Fruit fly (Drosophila melanogaster) whole organism, prepupa: ENCODE results near the gene CheA84a.

Source experiments
- CG10669 ChIP-seq: fragments of 200-800 bp; sonication (Bioruptor generic); optimal IDR thresholded peaks from 3 replicates; lab custom pipeline; 2018; ENCODE audit warnings: missing biosample characterization, mild to moderate bottlenecking, missing genetic modification characterization, moderate library complexity
- CG11294 ChIP-seq: fragments of 200-800 bp; sonication (Bioruptor generic); IDR thresholded peaks from 2 replicates; pipeline ENCODE4 v1.3.6; 2022; ENCODE audit warnings: missing biosample characterization, missing genetic modification characterization
- CG11762 ChIP-seq: fragments of 200-800 bp; sonication (Bioruptor generic); optimal IDR thresholded peaks from 3 replicates; lab custom pipeline; 2016; ENCODE audit warnings: missing biosample characterization, missing genetic modification characterization; ENCODE audit not compliant: insufficient read depth
- CG11902 ChIP-seq: fragments of 200-800 bp; sonication (Bioruptor generic); optimal IDR thresholded peaks from 3 replicates; lab custom pipeline; 2016; ENCODE audit warnings: missing biosample characterization, missing genetic modification characterization
- CG1621 ChIP-seq: fragments of 200-800 bp; sonication (Bioruptor generic); optimal IDR thresholded peaks from 3 replicates; lab custom pipeline; 2018; ENCODE audit warnings: missing biosample characterization, mild to moderate bottlenecking, missing genetic modification characterization
- CG16779 ChIP-seq: fragments of 200-800 bp; sonication (Bioruptor generic); optimal IDR thresholded peaks from 3 replicates; lab custom pipeline; 2017; ENCODE audit warnings: missing biosample characterization, mild to moderate bottlenecking, missing genetic modification characterization
- CG3032 ChIP-seq: fragments of 200-800 bp; optimal IDR thresholded peaks from 2 replicates; lab custom pipeline; 2019; ENCODE audit warnings: missing biosample characterization, mild to moderate bottlenecking, missing genetic modification characterization, moderate library complexity
- CG32006 ChIP-seq: fragments of 200-800 bp; sonication (Bioruptor generic); optimal IDR thresholded peaks from 3 replicates; lab custom pipeline; 2017; ENCODE audit warnings: missing biosample characterization, mild to moderate bottlenecking, missing genetic modification characterization
- CG3919 ChIP-seq: fragments of 200-800 bp; sonication (Bioruptor generic); optimal IDR thresholded peaks from 3 replicates; lab custom pipeline; 2016; ENCODE audit warnings: missing biosample characterization, missing genetic modification characterization
- CG6276 ChIP-seq: fragments of 200-800 bp; sonication (Bioruptor generic); optimal IDR thresholded peaks from 2 replicates; lab custom pipeline; 2017; ENCODE audit warnings: missing biosample characterization, mild to moderate bottlenecking, missing genetic modification characterization
- CG6808 ChIP-seq: fragments of 200-800 bp; sonication (Bioruptor generic); optimal IDR thresholded peaks from 3 replicates; lab custom pipeline; 2017; ENCODE audit warnings: missing biosample characterization, missing genetic modification characterization, mild to moderate bottlenecking, moderate library complexity, missing genetic modification reagents
- CG6854 ChIP-seq: fragments of 200-800 bp; sonication (Bioruptor generic); optimal IDR thresholded peaks from 2 replicates; lab custom pipeline; 2017; ENCODE audit warnings: missing biosample characterization, mild to moderate bottlenecking, missing genetic modification characterization
- CG8119 ChIP-seq: fragments of 200-800 bp; sonication (Bioruptor generic); IDR thresholded peaks from 3 replicates; pipeline ENCODE4 v1.3.6; 2022; ENCODE audit warnings: missing biosample characterization, missing genetic modification characterization
- CG9139 ChIP-seq: fragments of 200-800 bp; sonication (Bioruptor generic); optimal IDR thresholded peaks from 3 replicates; lab custom pipeline; 2017; ENCODE audit warnings: missing biosample characterization, mild to moderate bottlenecking, missing genetic modification characterization
- Eip78C ChIP-seq: fragments of 200-800 bp; sonication (Bioruptor generic); peaks from one replicate; lab custom pipeline; 2016; ENCODE audit warnings: missing biosample characterization, missing genetic modification characterization
- Eip93F ChIP-seq: fragments of 200-800 bp; sonication (Bioruptor generic); optimal IDR thresholded peaks from 2 replicates; lab custom pipeline; 2016; ENCODE audit warnings: missing biosample characterization, mild to moderate bottlenecking, missing genetic modification characterization
- Ets21C ChIP-seq: fragments of 200-800 bp; sonication (Bioruptor generic); optimal IDR thresholded peaks from 3 replicates; lab custom pipeline; 2016; ENCODE audit warnings: missing biosample characterization, missing genetic modification characterization
- Gug ChIP-seq: fragments of 200-800 bp; sonication (Bioruptor generic); IDR thresholded peaks from 2 replicates; pipeline ENCODE4 v1.3.6; 2022; ENCODE audit warnings: missing biosample characterization, missing genetic modification characterization
- Hr38 ChIP-seq: sonication (Bioruptor generic); optimal IDR thresholded peaks from 2 replicates; lab custom pipeline; 2016; ENCODE audit warnings: missing biosample characterization, missing genetic modification characterization
- Hr4 ChIP-seq: fragments of 200-800 bp; sonication (Bioruptor generic); optimal IDR thresholded peaks from 3 replicates; lab custom pipeline; 2016; ENCODE audit warnings: missing biosample characterization, missing genetic modification characterization
- Lpt ChIP-seq: fragments of 200-800 bp; sonication (Bioruptor generic); optimal IDR thresholded peaks from 3 replicates; lab custom pipeline; 2016; ENCODE audit warnings: missing biosample characterization, missing genetic modification characterization
- Met ChIP-seq: fragments of 200-800 bp; sonication (Bioruptor generic); optimal IDR thresholded peaks from 3 replicates; lab custom pipeline; 2016; ENCODE audit warnings: missing biosample characterization, missing genetic modification characterization
- OdsH ChIP-seq: fragments of 200-800 bp; sonication (Bioruptor generic); optimal IDR thresholded peaks from 3 replicates; lab custom pipeline; 2016; ENCODE audit warnings: missing biosample characterization, missing genetic modification characterization
- Smox ChIP-seq: fragments of 200-800 bp; sonication (Bioruptor generic); optimal IDR thresholded peaks from 3 replicates; lab custom pipeline; 2016; ENCODE audit warnings: missing biosample characterization, missing genetic modification characterization
- Sox14 ChIP-seq: fragments of 200-800 bp; sonication (Bioruptor generic); optimal IDR thresholded peaks from 3 replicates; lab custom pipeline; 2016; ENCODE audit warnings: missing biosample characterization, missing genetic modification characterization
- cyc ChIP-seq: fragments of 200-800 bp; sonication (Bioruptor generic); optimal IDR thresholded peaks from 3 replicates; lab custom pipeline; 2016; ENCODE audit warnings: missing biosample characterization, missing genetic modification characterization
- dac ChIP-seq: fragments of 200-800 bp; sonication (Bioruptor generic); optimal IDR thresholded peaks from 2 replicates; lab custom pipeline; 2017; ENCODE audit warnings: missing biosample characterization, mild to moderate bottlenecking, missing genetic modification characterization
- dsx ChIP-seq: fragments of 200-800 bp; optimal IDR thresholded peaks from 3 replicates; lab custom pipeline; 2019; ENCODE audit warnings: missing biosample characterization, mild to moderate bottlenecking, missing genetic modification characterization, moderate library complexity; ENCODE audit not compliant: poor library complexity, severe bottlenecking
- esn ChIP-seq: fragments of 200-800 bp; sonication (Bioruptor generic); optimal IDR thresholded peaks from 2 replicates; lab custom pipeline; 2016; ENCODE audit warnings: missing biosample characterization, mild to moderate bottlenecking, missing genetic modification characterization, moderate library complexity
- fd59A ChIP-seq: fragments of 200-800 bp; sonication (Bioruptor generic); optimal IDR thresholded peaks from 2 replicates; lab custom pipeline; 2017; ENCODE audit warnings: missing biosample characterization, mild to moderate bottlenecking, missing genetic modification characterization, missing genetic modification reagents
- fd85E ChIP-seq: fragments of 200-800 bp; sonication (Bioruptor generic); optimal IDR thresholded peaks from 3 replicates; lab custom pipeline; 2016; ENCODE audit warnings: missing biosample characterization, missing genetic modification characterization
- fkh ChIP-seq: fragments of 200-800 bp; sonication (Bioruptor generic); optimal IDR thresholded peaks from 3 replicates; lab custom pipeline; 2017; ENCODE audit warnings: missing biosample characterization, mild to moderate bottlenecking, missing genetic modification characterization, moderate library complexity
- lz ChIP-seq: fragments of 200-800 bp; sonication (Bioruptor generic); optimal IDR thresholded peaks from 3 replicates; lab custom pipeline; 2016; ENCODE audit warnings: missing biosample characterization, missing genetic modification characterization
- net ChIP-seq: fragments of 200-800 bp; sonication (Bioruptor generic); optimal IDR thresholded peaks from 3 replicates; lab custom pipeline; 2016; ENCODE audit warnings: missing biosample characterization, missing genetic modification characterization
- pdm3 ChIP-seq: fragments of 200-800 bp; sonication (Bioruptor generic); optimal IDR thresholded peaks from 3 replicates; lab custom pipeline; 2016; ENCODE audit warnings: missing biosample characterization, missing genetic modification characterization
- salr ChIP-seq, 2 experiments: fragments of 200-800 bp; sonication (Bioruptor generic); optimal IDR thresholded peaks; 3 replicates each; lab custom pipeline; 2016 to 2018; ENCODE audit warnings: missing biosample characterization in 2 of 2, missing genetic modification characterization in 2 of 2, mild to moderate bottlenecking in 1 of 2
- spab ChIP-seq: fragments of 200-800 bp; sonication (Bioruptor generic); optimal IDR thresholded peaks from 2 replicates; lab custom pipeline; 2017; ENCODE audit warnings: missing biosample characterization, mild to moderate bottlenecking, missing genetic modification characterization, missing genetic modification reagents
- svp ChIP-seq: fragments of 200-800 bp; sonication (Bioruptor generic); peaks from one replicate; lab custom pipeline; 2016; ENCODE audit warnings: missing biosample characterization, missing genetic modification characterization

Gene CheA84a

dm6 chr3R:8233864-8234263 is 29.2 kb upstream of the CheA84a start (continued):
- TF ChIP-seq CG6808 (GFP tag; lab: Kevin White, UChicago) (no peak), CG16779 (no peak), CG8119 (peak; percentile 90), Lpt (GFP tag; lab: Kevin White, UChicago) (peak; percentile 74), Hr38 (GFP tag; lab: Kevin White, UChicago) (no peak), fd59A (no peak), CG10669 (GFP tag; lab: Kevin White, UChicago) (no peak), CG6854 (GFP tag; lab: Kevin White, UChicago) (no peak), dsx (no peak), fd85E (GFP tag; lab: Kevin White, UChicago) (no peak), CG9139 (GFP tag; lab: Kevin White, UChicago) (no peak), CG3919 (GFP tag; lab: Kevin White, UChicago) (no peak), OdsH (peak; percentile 64), Smox (GFP tag; lab: Kevin White, UChicago) (peak; percentile 27), CG11902 (GFP tag; lab: Kevin White, UChicago) (no peak), Eip93F (no peak)
- TF ChIP-seq, all 60 proteins: peak for 33

- TF ChIP-seq Met (GFP tag; lab: Kevin White, UChicago) (no peak), Sox14 (GFP tag; lab: Kevin White, UChicago) (peak; percentile 36), Eip93F (peak; percentile 2), CG3032 (tag; lab: Kevin White, UChicago) (peak; percentile 2), Lpt (GFP tag; lab: Kevin White, UChicago) (no peak), cyc (GFP tag; lab: Kevin White, UChicago) (peak; percentile 10), Smox (GFP tag; lab: Kevin White, UChicago) (peak; percentile 16), Eip78C (GFP tag; lab: Kevin White, UChicago) (peak; percentile 51), fkh (GFP tag; lab: Kevin White, UChicago) (peak; percentile 75), CG6276 (GFP tag; lab: Kevin White, UChicago) (no peak)
Observed at dm6 chr3R:8233370-8233773, 28.7 kb upstream of the CheA84a start, which contains the start of gene PolI. Gene PolI (plus strand): TSS chr3R:8233507.

- TF ChIP-seq spab (GFP tag; lab: Kevin White, UChicago), result no peak
- peak; percentile 63 for TF ChIP-seq svp (GFP tag; lab: Kevin White, UChicago)
Observed at dm6 chr3R:8227344-8227743, 22.7 kb upstream of the CheA84a start.

DNA sequence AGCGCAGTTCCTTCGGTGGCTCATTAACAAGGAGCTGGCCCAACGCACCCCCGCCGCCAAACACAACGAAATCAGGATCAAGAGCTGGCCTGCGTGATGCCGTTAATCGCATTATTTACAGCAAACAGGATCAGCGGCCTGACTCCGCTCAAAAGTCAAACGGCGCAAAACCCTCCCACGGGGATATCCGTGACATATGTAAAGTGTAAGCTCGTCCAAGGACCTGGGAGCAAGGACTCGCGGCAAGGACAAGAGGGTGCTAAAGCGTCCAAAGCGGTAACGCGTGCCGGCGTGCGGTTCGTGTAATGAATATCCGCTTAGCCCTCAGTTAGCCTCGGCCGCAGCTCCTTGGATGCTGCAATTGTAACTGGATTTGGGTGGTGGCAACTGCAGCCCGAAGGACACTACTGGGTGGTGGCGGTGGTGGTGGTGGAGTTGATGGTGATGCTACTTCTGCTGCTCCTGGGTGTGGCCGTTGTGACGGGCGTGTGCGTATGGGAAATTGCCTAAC is 20.9 kb upstream of the CheA84a start:
- no peak for TF ChIP-seq CG16779
- TF ChIP-seq salr (GFP tag; optimal IDR thresholded peaks at IDR 0.05; lab: Kevin White, UChicago), result no peak
- TF ChIP-seq fd59A, result no peak
- no peak for TF ChIP-seq net (GFP tag; lab: Kevin White, UChicago)
- TF ChIP-seq dac, result no peak
- TF ChIP-seq CG6276 (GFP tag; lab: Kevin White, UChicago), result no peak
- no peak for TF ChIP-seq lz (GFP tag; lab: Kevin White, UChicago)
- TF ChIP-seq Hr4 (GFP tag; lab: Kevin White, UChicago), result no peak
- TF ChIP-seq CG11762, result no peak
- TF ChIP-seq CG3919 (GFP tag; lab: Kevin White, UChicago), result no peak
- TF ChIP-seq Ets21C (GFP tag; lab: Kevin White, UChicago), result no peak
- no peak for TF ChIP-seq CG8119
- no peak for TF ChIP-seq Gug
- TF ChIP-seq Eip93F, result no peak
- no peak for TF ChIP-seq CG1621 (tag; lab: Kevin White, UChicago)
- TF ChIP-seq svp (GFP tag; lab: Kevin White, UChicago), result no peak
- no peak for TF ChIP-seq esn
- no peak for TF ChIP-seq pdm3 (GFP tag; lab: Kevin White, UChicago)
- no peak for TF ChIP-seq CG11294
- TF ChIP-seq CG32006 (GFP tag; lab: Kevin White, UChicago), result no peak
